Fruit fly (Drosophila melanogaster) ovary, adult (tissue): ENCODE data around the gene cic.

ENCODE experiments used
- CG17801 ChIP-seq: fragments of 200-800 bp; optimal IDR thresholded peaks from 2 replicates; lab custom pipeline; 2019; ENCODE audit warnings: missing biosample characterization, mild to moderate bottlenecking, missing genetic modification characterization, moderate library complexity; ENCODE audit not compliant: partially characterized antibody

Gene cic

DNA sequence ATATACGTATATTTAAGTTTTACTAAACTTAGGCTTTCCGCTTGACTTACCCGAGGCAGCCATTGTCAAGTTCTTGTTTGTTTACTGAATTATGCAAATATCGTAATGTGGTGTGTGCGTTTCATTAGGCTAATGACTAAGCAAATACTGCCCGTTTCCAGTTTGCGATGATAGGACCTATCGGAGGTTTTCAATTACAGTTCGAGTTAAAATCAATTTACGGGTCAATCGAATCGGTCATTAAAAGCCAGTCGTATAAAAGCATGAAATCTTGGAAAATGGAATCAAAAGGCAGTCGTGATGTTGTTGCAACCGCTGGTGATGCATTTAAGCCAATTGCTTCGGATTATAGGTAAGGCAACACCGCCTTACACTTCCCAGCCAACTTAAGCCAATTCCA, 86.1 kb downstream of the cic start, which contains the start of gene Ir92a:
Ir92a (plus strand) TSS at position 301 of the 400 bp plus-strand sequence.
- TF ChIP-seq CG17801 (GFP tag; lab: Kevin White, UChicago): no peak

DNA sequence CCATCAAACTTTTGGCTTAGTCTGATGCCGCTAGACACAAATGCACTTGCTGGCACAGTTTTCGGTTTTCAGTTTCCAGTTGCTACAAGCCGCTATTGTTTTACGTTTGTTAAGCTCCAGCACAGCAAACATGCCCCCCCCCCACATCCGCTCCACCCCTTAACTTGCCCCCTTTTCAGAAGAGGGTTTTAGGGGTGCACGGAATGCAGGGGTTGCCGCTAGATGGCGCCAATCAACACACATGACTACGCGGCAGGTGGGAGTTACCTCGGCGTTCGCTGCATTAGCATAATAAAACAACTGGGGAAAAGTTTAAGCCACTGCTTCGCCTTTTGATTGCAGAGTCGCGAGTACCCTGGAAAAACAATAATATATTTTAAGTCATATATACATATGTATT, 94.3 kb downstream of the cic start:
- no peak for TF ChIP-seq CG17801 (GFP tag; lab: Kevin White, UChicago)

DNA sequence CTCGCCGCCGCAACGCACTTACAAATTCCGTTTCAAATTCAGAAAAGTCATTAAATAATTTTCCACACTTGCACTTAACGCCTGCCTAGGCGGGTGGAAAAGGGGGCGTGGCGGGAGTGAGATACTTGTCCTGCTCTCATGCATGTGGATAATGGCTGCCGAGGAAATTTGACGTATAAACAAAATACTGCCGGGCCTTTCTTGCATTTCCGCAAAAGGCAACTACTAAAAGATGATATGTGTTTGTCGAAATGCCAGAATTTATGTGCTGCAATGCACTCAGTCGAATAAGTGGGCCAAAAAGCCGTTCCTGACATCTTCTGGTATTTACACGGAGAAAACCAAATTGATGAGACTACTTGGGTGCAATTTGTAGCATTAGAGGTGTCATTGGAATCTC, 97.7 kb downstream of the cic start:
- no peak for TF ChIP-seq CG17801 (GFP tag; lab: Kevin White, UChicago)
